Worm (Caenorhabditis elegans) whole organism, L1 larva: ENCODE data around the gene best-19.

Experiments used
- C04F5.9 ChIP-seq: sonication (generic microtip); optimal IDR thresholded peaks from 2 replicates; lab custom pipeline; 2016; ENCODE audit warnings: missing genetic modification characterization, missing compliant biosample characterization
- C16A3.4 ChIP-seq: fragments of 150-350 bp; optimal IDR thresholded peaks from 2 replicates; lab custom pipeline; 2014; ENCODE audit warnings: missing biosample characterization, missing genetic modification characterization
- C34B4.2 ChIP-seq: sonication (generic microtip); optimal IDR thresholded peaks from 2 replicates; lab custom pipeline; 2017; ENCODE audit warnings: mild to moderate bottlenecking, missing genetic modification characterization, missing compliant biosample characterization
- Y116A8C.19 ChIP-seq: sonication (generic microtip); optimal IDR thresholded peaks from 2 replicates; lab custom pipeline; 2016; ENCODE audit warnings: missing compliant biosample characterization, missing genetic modification characterization, borderline replicate concordance
- aha-1 ChIP-seq: fragments of 150-350 bp; optimal IDR thresholded peaks from 2 replicates; lab custom pipeline; 2014; ENCODE audit warnings: missing biosample characterization, missing genetic modification characterization
- alr-1 ChIP-seq: fragments of 200-800 bp; sonication (Bioruptor generic); optimal IDR thresholded peaks from 2 replicates; lab custom pipeline; 2018; ENCODE audit warnings: borderline replicate concordance, mild to moderate bottlenecking, missing genetic modification characterization, missing compliant biosample characterization
- ceh-8 ChIP-seq: fragments of 200-800 bp; sonication (Bioruptor generic); optimal IDR thresholded peaks from 2 replicates; lab custom pipeline; 2018; ENCODE audit warnings: mild to moderate bottlenecking, missing genetic modification characterization, moderate library complexity, missing compliant biosample characterization
- ceh-82 ChIP-seq, 3 experiments: fragments of 150-350 bp in 1 of 3; sonication (generic microtip) in 2 of 3; optimal IDR thresholded peaks; 2 replicates each; lab custom pipeline; 2014 to 2017; ENCODE audit warnings: missing biosample characterization in 3 of 3, missing genetic modification characterization in 3 of 3
- ces-1 ChIP-seq: fragments of 150-350 bp; optimal IDR thresholded peaks from 2 replicates; lab custom pipeline; 2014; ENCODE audit warnings: missing biosample characterization, missing genetic modification reagents, missing genetic modification characterization
- dpl-1 ChIP-seq, 3 experiments: fragments of 150-350 bp in 2 of 3; sonication (generic microtip) in 1 of 3; optimal IDR thresholded peaks; 2 replicates each; lab custom pipeline; 2014 to 2017; ENCODE audit warnings: missing biosample characterization in 3 of 3, missing genetic modification characterization in 3 of 3, missing genetic modification reagents in 3 of 3
- efl-1 ChIP-seq, 4 experiments: fragments of 150-350 bp; optimal IDR thresholded peaks in 3 of 4; peaks in 1 of 4; 1 replicate in 1 of 4; 2 replicates in 3 of 4; lab custom pipeline; 2014; ENCODE audit warnings: missing biosample characterization in 2 of 4, missing genetic modification characterization in 2 of 4, missing genetic modification reagents in 2 of 4
- elt-3 ChIP-seq, 6 experiments: fragments of 150-350 bp in 1 of 6; sonication (generic microtip); optimal IDR thresholded peaks; 2 replicates each; lab custom pipeline; 2017 to 2018; ENCODE audit warnings: missing biosample characterization in 6 of 6, missing genetic modification characterization in 6 of 6, inconsistent platforms in 1 of 6
- ets-5 ChIP-seq: fragments of 200-800 bp; sonication (Bioruptor generic); IDR thresholded peaks from 2 replicates; pipeline ENCODE4 v1.3.6; 2022; ENCODE audit warnings: missing genetic modification characterization, missing compliant biosample characterization
- fkh-4 ChIP-seq: sonication (generic microtip); optimal IDR thresholded peaks from 2 replicates; lab custom pipeline; 2016; ENCODE audit warnings: missing compliant biosample characterization, missing genetic modification characterization, borderline replicate concordance
- fkh-8 ChIP-seq: sonication (generic microtip); optimal IDR thresholded peaks from 2 replicates; lab custom pipeline; 2016; ENCODE audit warnings: mild to moderate bottlenecking, missing genetic modification characterization, missing compliant biosample characterization
- fos-1 ChIP-seq: fragments of 150-350 bp; optimal IDR thresholded peaks from 2 replicates; lab custom pipeline; 2014; ENCODE audit warnings: missing biosample characterization, missing genetic modification characterization
- hpl-2 ChIP-seq: fragments of 150-350 bp; optimal IDR thresholded peaks from 2 replicates; lab custom pipeline; 2014; ENCODE audit warnings: missing biosample characterization, missing genetic modification reagents, missing genetic modification characterization
- lin-15B ChIP-seq: fragments of 150-350 bp; sonication (generic microtip); optimal IDR thresholded peaks from 3 replicates; lab custom pipeline; 2014; ENCODE audit warnings: missing biosample characterization, missing genetic modification characterization
- lin-35 ChIP-seq, 2 experiments: fragments of 150-350 bp; optimal IDR thresholded peaks; 2 replicates each; lab custom pipeline; 2014; ENCODE audit warnings: missing biosample characterization in 2 of 2, missing genetic modification characterization in 2 of 2, missing genetic modification reagents in 2 of 2
- lin-39 ChIP-seq: fragments of 150-350 bp; optimal IDR thresholded peaks from 2 replicates; lab custom pipeline; 2014; ENCODE audit warnings: missing biosample characterization, missing genetic modification reagents, missing genetic modification characterization
- mdl-1 ChIP-seq, 2 experiments: fragments of 150-350 bp; optimal IDR thresholded peaks; 2 replicates each; lab custom pipeline; 2014 to 2017; ENCODE audit warnings: missing biosample characterization in 2 of 2, missing genetic modification characterization in 2 of 2, inconsistent platforms in 1 of 2
- mep-1 ChIP-seq: fragments of 150-350 bp; optimal IDR thresholded peaks from 2 replicates; lab custom pipeline; 2014; ENCODE audit warnings: missing biosample characterization, missing genetic modification characterization
- nhr-11 ChIP-seq: fragments of 150-350 bp; optimal IDR thresholded peaks from 2 replicates; lab custom pipeline; 2014; ENCODE audit warnings: missing biosample characterization, missing genetic modification characterization
- nhr-237 ChIP-seq: fragments of 150-350 bp; optimal IDR thresholded peaks from 2 replicates; lab custom pipeline; 2014; ENCODE audit warnings: missing biosample characterization, missing genetic modification characterization
- nhr-71 ChIP-seq: sonication (generic microtip); optimal IDR thresholded peaks from 2 replicates; lab custom pipeline; 2016; ENCODE audit warnings: mild to moderate bottlenecking, missing genetic modification characterization, moderate library complexity, missing compliant biosample characterization
- nhr-76 ChIP-seq: sonication (generic microtip); optimal IDR thresholded peaks from 2 replicates; lab custom pipeline; 2017; ENCODE audit warnings: missing biosample characterization, missing genetic modification characterization
- nhr-77 ChIP-seq: fragments of 150-350 bp; optimal IDR thresholded peaks from 2 replicates; lab custom pipeline; 2014; ENCODE audit warnings: missing biosample characterization, missing genetic modification characterization
- nhr-84 ChIP-seq: sonication (generic microtip); optimal IDR thresholded peaks from 2 replicates; lab custom pipeline; 2017; ENCODE audit warnings: missing biosample characterization, missing genetic modification characterization
- nhr-85 ChIP-seq: sonication (generic microtip); peaks from one replicate; lab custom pipeline; 2016; ENCODE audit warnings: missing genetic modification characterization, inconsistent platforms, missing compliant biosample characterization
- pax-3 ChIP-seq: fragments of 200-800 bp; sonication (Bioruptor generic); optimal IDR thresholded peaks from 2 replicates; lab custom pipeline; 2018; ENCODE audit warnings: mild to moderate bottlenecking, missing genetic modification characterization, moderate library complexity, missing compliant biosample characterization
- pqm-1 ChIP-seq: sonication (generic microtip); optimal IDR thresholded peaks from 3 replicates; lab custom pipeline; 2017; ENCODE audit warnings: missing biosample characterization, missing genetic modification characterization
- skn-1 ChIP-seq: fragments of 150-350 bp; optimal IDR thresholded peaks from 2 replicates; lab custom pipeline; 2014; ENCODE audit warnings: missing biosample characterization, missing genetic modification characterization
- sptf-1 ChIP-seq: fragments of 150-350 bp; optimal IDR thresholded peaks from 2 replicates; lab custom pipeline; 2014; ENCODE audit warnings: missing biosample characterization, missing genetic modification characterization
- swsn-7 ChIP-seq: sonication (generic microtip); optimal IDR thresholded peaks from 2 replicates; lab custom pipeline; 2016; ENCODE audit warnings: missing genetic modification characterization, missing compliant biosample characterization
- tlp-1 ChIP-seq: fragments of 150-350 bp; optimal IDR thresholded peaks from 2 replicates; lab custom pipeline; 2014; ENCODE audit warnings: missing biosample characterization, missing genetic modification characterization
- unc-62 ChIP-seq: fragments of 150-350 bp; optimal IDR thresholded peaks from 2 replicates; lab custom pipeline; 2014; ENCODE audit warnings: missing biosample characterization, missing genetic modification reagents, missing genetic modification characterization
- unc-86 ChIP-seq: sonication (generic microtip); optimal IDR thresholded peaks from 2 replicates; lab custom pipeline; 2016; ENCODE audit warnings: missing genetic modification characterization, missing compliant biosample characterization
- unc-98 ChIP-seq: fragments of 200-800 bp; sonication (Bioruptor generic); IDR thresholded peaks from 2 replicates; pipeline ENCODE4 v1.3.6; 2022; ENCODE audit warnings: missing genetic modification characterization, missing compliant biosample characterization
- xbp-1 ChIP-seq: sonication (generic microtip); optimal IDR thresholded peaks from 2 replicates; lab custom pipeline; 2016; ENCODE audit warnings: missing genetic modification characterization, missing compliant biosample characterization
- zag-1 ChIP-seq: fragments of 150-350 bp; optimal IDR thresholded peaks from 2 replicates; lab custom pipeline; 2014; ENCODE audit warnings: missing biosample characterization, missing genetic modification characterization
- zip-4 ChIP-seq: fragments of 200-800 bp; sonication (Bioruptor generic); optimal IDR thresholded peaks from 2 replicates; lab custom pipeline; 2018; ENCODE audit warnings: mild to moderate bottlenecking, missing genetic modification characterization, moderate library complexity, missing compliant biosample characterization
- ztf-11 ChIP-seq, 2 experiments: sonication (generic microtip); optimal IDR thresholded peaks; 2 replicates each; lab custom pipeline; 2016 to 2017; ENCODE audit warnings: missing genetic modification characterization in 2 of 2, missing biosample characterization in 1 of 2, missing compliant biosample characterization in 1 of 2

The best-19 gene

ce11 chrIV:264182-264709, 19.2 kb upstream of the best-19 start, which contains the start of gene pat-6 (continued):
- no peak for TF ChIP-seq hpl-2 (GFP tag; lab: Kevin White, UChicago)
- no peak for TF ChIP-seq C04F5.9 (tag; lab: Kevin White, UChicago)
- no peak for TF ChIP-seq C34B4.2 (tag; lab: Kevin White, UChicago)
- TF ChIP-seq ces-1 = no peak
- TF ChIP-seq lin-35 (GFP tag; optimal IDR thresholded peaks at IDR 0.05; lab: Kevin White, UChicago) = peak; percentile 7 to 53
- peak; percentile 59 for TF ChIP-seq mep-1 (tag; lab: Kevin White, UChicago)
- TF ChIP-seq tlp-1 (tag; lab: Kevin White, UChicago) = no peak
- TF ChIP-seq fos-1 = no peak
- TF ChIP-seq swsn-7 (tag; lab: Kevin White, UChicago) = peak; percentile 31
- no peak for TF ChIP-seq mdl-1 (tag; optimal IDR thresholded peaks at IDR 0.05; lab: Kevin White, UChicago)
- no peak for TF ChIP-seq alr-1
- no peak for TF ChIP-seq skn-1 (tag; lab: Kevin White, UChicago)
- no peak for TF ChIP-seq zag-1 (tag; lab: Kevin White, UChicago)
- TF ChIP-seq ets-5 = no peak
- no peak for TF ChIP-seq sptf-1 (tag; lab: Kevin White, UChicago)
- TF ChIP-seq unc-98 (GFP tag; lab: Robert Waterston, UW) = no peak
- TF ChIP-seq elt-3 (tag; optimal IDR thresholded peaks at IDR 0.05; lab: Kevin White, UChicago) = no peak
- TF ChIP-seq fkh-8 (tag; lab: Kevin White, UChicago) = no peak
- no peak for TF ChIP-seq unc-62 (GFP tag; lab: Kevin White, UChicago)
- no peak for TF ChIP-seq nhr-77
- no peak for TF ChIP-seq nhr-85 (tag; lab: Kevin White, UChicago)
- TF ChIP-seq aha-1 (tag; lab: Kevin White, UChicago) = no peak
- no peak for TF ChIP-seq lin-39 (tag; lab: Kevin White, UChicago)
- TF ChIP-seq pqm-1 (tag; lab: Kevin White, UChicago) = no peak
- peak; percentile 57 to 60 for TF ChIP-seq efl-1 (optimal IDR thresholded peaks at IDR 0.05; lab: Kevin White, UChicago)
- peak; percentile 47 to 93 for TF ChIP-seq efl-1 (GFP tag; optimal IDR thresholded peaks at IDR 0.05 in 1 of 2; lab: Kevin White, UChicago)
- TF ChIP-seq fkh-4 (tag; lab: Kevin White, UChicago) = no peak
- peak; percentile 51 for TF ChIP-seq nhr-71 (tag; lab: Kevin White, UChicago)
- no peak for TF ChIP-seq nhr-237 (tag; lab: Kevin White, UChicago)
- TF ChIP-seq C16A3.4 (tag; lab: Kevin White, UChicago) = no peak
- TF ChIP-seq xbp-1 = no peak

- no peak for TF ChIP-seq zip-4
- TF ChIP-seq xbp-1 = no peak
- TF ChIP-seq nhr-84 = no peak
- TF ChIP-seq nhr-76 (tag; lab: Kevin White, UChicago) = no peak
- TF ChIP-seq nhr-237 (tag; lab: Kevin White, UChicago) = no peak
- no peak for TF ChIP-seq unc-86 (tag; lab: Kevin White, UChicago)
- no peak for TF ChIP-seq C16A3.4 (tag; lab: Kevin White, UChicago)
- TF ChIP-seq pax-3 (tag; lab: Kevin White, UChicago) = no peak
- no peak for TF ChIP-seq ztf-11 (tag; optimal IDR thresholded peaks at IDR 0.05; lab: Kevin White, UChicago)
- TF ChIP-seq nhr-11 (tag; lab: Kevin White, UChicago) = no peak
- TF ChIP-seq ceh-82 (tag; optimal IDR thresholded peaks at IDR 0.05; lab: Kevin White, UChicago) = no peak
- TF ChIP-seq lin-15B (tag; lab: Kevin White, UChicago) = no peak
- TF ChIP-seq ceh-8 = no peak
- no peak for TF ChIP-seq dpl-1 (GFP tag; optimal IDR thresholded peaks at IDR 0.05; lab: Kevin White, UChicago)
- no peak for TF ChIP-seq Y116A8C.19 (tag; lab: Kevin White, UChicago)
Measured at ce11 chrIV:266148-266547, 17.3 kb upstream of the best-19 start, which contains the start of gene T21D12.12. T21D12.12 (plus strand) TSS chrIV:266448.
